Worm (Caenorhabditis elegans): Measurements from ENCODE around the gene prdx-3.

ce11 chrIII:4434294-4434781, 27.1 kb downstream of the prdx-3 start, which contains the start of gene C28A5.1:
- TF ChIP-seq ztf-23 (GFP tag; IDR thresholded peaks at IDR 0.05) (no peak), ztf-29 (GFP tag; IDR thresholded peaks at IDR 0.05) (no peak), cog-1 (tag; optimal IDR thresholded peaks at IDR 0.05) (no peak)

Data from whole organism, midembryonic.